Fruit fly (Drosophila melanogaster): ENCODE results near the gene RfC38.

The RfC38 gene

dm6 chr2L:11168684-11169549 lies 38.5 kb upstream of the RfC38 start (continued):
- TF ChIP-seq CG5180 (GFP tag; optimal IDR thresholded peaks at IDR 0.05) (no peak), CG1233 (GFP tag; optimal IDR thresholded peaks at IDR 0.05) (no peak), CG2202 (tag; optimal IDR thresholded peaks at IDR 0.05) (no peak), Adf1 (GFP tag; IDR thresholded peaks at IDR 0.05) (no peak), CG10274 (GFP tag; optimal IDR thresholded peaks at IDR 0.05) (no peak), CG13424 (tag; optimal IDR thresholded peaks at IDR 0.05) (no peak), CG7786 (GFP tag; optimal IDR thresholded peaks at IDR 0.05) (no peak), bigmax (GFP tag; optimal IDR thresholded peaks at IDR 0.05) (no peak), so (GFP tag; IDR thresholded peaks at IDR 0.05) (0 out of 3 replicates have a peak, but pooled peaks have one; percentile 20), Blimp-1 (GFP tag; optimal IDR thresholded peaks at IDR 0.05) (no peak), Doc3 (GFP tag; IDR thresholded peaks at IDR 0.05; ENCODE audit: partially characterized antibody) (0 out of 3 replicates have a peak, but pooled peaks have one; percentile 10), CG32767 (GFP tag; IDR thresholded peaks at IDR 0.05) (0 out of 2 replicates have a peak, but pooled peaks have one; percentile 60), rib (GFP tag; IDR thresholded peaks at IDR 0.05) (no peak), Trl (optimal IDR thresholded peaks at IDR 0.05) (peak; percentile 66 to 76), Trl (GFP tag; optimal IDR thresholded peaks at IDR 0.05) (no peak), NC2β (GFP tag; optimal IDR thresholded peaks at IDR 0.05) (no peak), CG8478 (optimal IDR thresholded peaks at IDR 0.05) (no peak), p53 (GFP tag; optimal IDR thresholded peaks at IDR 0.05) (no peak)

- TF ChIP-seq CG9609 (GFP tag; optimal IDR thresholded peaks at IDR 0.05), result no peak
- peak; percentile 61; the same call in 2 of the 3 replicates for TF ChIP-seq sr (GFP tag; IDR thresholded peaks at IDR 0.05)
- no peak for TF ChIP-seq Sry-β (GFP tag; optimal IDR thresholded peaks at IDR 0.05)
- no peak for TF ChIP-seq CG10431 (GFP tag; optimal IDR thresholded peaks at IDR 0.05)
- TF ChIP-seq H15 (GFP tag; IDR thresholded peaks at IDR 0.05), result no peak
- TF ChIP-seq E2f2 (GFP tag; IDR thresholded peaks at IDR 0.05), result no peak
- no peak for TF ChIP-seq lmd (GFP tag; IDR thresholded peaks at IDR 0.05)
- no peak for TF ChIP-seq hb (GFP tag; IDR thresholded peaks at IDR 0.05; ENCODE audit: partially characterized antibody)
- peak; percentile 39; the same call in 1 of the 3 replicates for TF ChIP-seq CG34422 (GFP tag; IDR thresholded peaks at IDR 0.05)
- TF ChIP-seq CG4617 (GFP tag; optimal IDR thresholded peaks at IDR 0.05; ENCODE audit: borderline replicate concordance), result no peak
- peak; percentile 99 for TF ChIP-seq onecut (GFP tag; IDR thresholded peaks at IDR 0.05)
- TF ChIP-seq CG31441 (GFP tag; IDR thresholded peaks at IDR 0.05), result no peak
- no peak for TF ChIP-seq Xbp1 (GFP tag; optimal IDR thresholded peaks at IDR 0.05)
- TF ChIP-seq CrebB (tag; optimal IDR thresholded peaks at IDR 0.05), result no peak
- TF ChIP-seq CG7357 (GFP tag; IDR thresholded peaks at IDR 0.05), result no peak
- 0 out of 2 replicates have a peak, but pooled peaks have one; percentile 15 for TF ChIP-seq stc (GFP tag; IDR thresholded peaks at IDR 0.05)
- TF ChIP-seq Dll (GFP tag; IDR thresholded peaks at IDR 0.05; ENCODE audit: partially characterized antibody), result no peak
- TF ChIP-seq sens (GFP tag), result peak; percentile 50
- peak; percentile 69 for TF ChIP-seq cg (GFP tag; optimal IDR thresholded peaks at IDR 0.05)
- TF ChIP-seq sna (GFP tag; IDR thresholded peaks at IDR 0.05; ENCODE audit: partially characterized antibody), result no peak
- no peak for TF ChIP-seq Vsx1 (GFP tag; optimal IDR thresholded peaks at IDR 0.05)
- TF ChIP-seq abd-A (tag; optimal IDR thresholded peaks at IDR 0.05), result peak; percentile 84
- no peak for TF ChIP-seq CG17186 (GFP tag; optimal IDR thresholded peaks at IDR 0.05)
- TF ChIP-seq CG9797 (GFP tag; optimal IDR thresholded peaks at IDR 0.05), result no peak
- no peak for TF ChIP-seq slp2 (GFP tag; optimal IDR thresholded peaks at IDR 0.05)
- no peak for TF ChIP-seq zen (tag; optimal IDR thresholded peaks at IDR 0.05)
- TF ChIP-seq Hr78 (GFP tag; optimal IDR thresholded peaks at IDR 0.05), result no peak
- peak; percentile 46; the same call in 1 of the 2 replicates for TF ChIP-seq Bgb (GFP tag; IDR thresholded peaks at IDR 0.05; ENCODE audit: partially characterized antibody)
- TF ChIP-seq crol (GFP tag; IDR thresholded peaks at IDR 0.05), result peak; percentile 82
- TF ChIP-seq CG1529 (GFP tag; optimal IDR thresholded peaks at IDR 0.05), result no peak
- no peak for TF ChIP-seq wek (GFP tag; optimal IDR thresholded peaks at IDR 0.05)
These were observed 37.6 kb upstream of the RfC38 start for dm6 chr2L:11167997-11168396.
